Worm (Caenorhabditis elegans) whole organism, L3 larva: ENCODE data around the gene F31F4.17.

Experiments
- aly-2 ChIP-seq: fragments of 150-350 bp; optimal IDR thresholded peaks from 2 replicates; lab custom pipeline; 2014; ENCODE audit warnings: missing biosample characterization, missing genetic modification characterization
- ama-1 ChIP-seq: fragments of 150-350 bp; optimal IDR thresholded peaks from 2 replicates; lab custom pipeline; 2018
- nhr-23 ChIP-seq: fragments of 150-350 bp; optimal IDR thresholded peaks from 2 replicates; lab custom pipeline; 2014; ENCODE audit warnings: missing biosample characterization, missing genetic modification reagents, missing genetic modification characterization
- nhr-237 ChIP-seq: fragments of 150-350 bp; optimal IDR thresholded peaks from 2 replicates; lab custom pipeline; 2014; ENCODE audit warnings: missing biosample characterization, missing genetic modification characterization
- nhr-67 ChIP-seq: fragments of 150-350 bp; optimal IDR thresholded peaks from 2 replicates; lab custom pipeline; 2014; ENCODE audit warnings: missing biosample characterization, missing genetic modification characterization
- pqm-1 ChIP-seq: fragments of 150-350 bp; optimal IDR thresholded peaks from 2 replicates; lab custom pipeline; 2017; ENCODE audit warnings: missing biosample characterization, missing genetic modification characterization, inconsistent platforms

- TF ChIP-seq pqm-1 (tag; lab: Kevin White, UChicago) = no peak
- TF ChIP-seq nhr-67 (tag; lab: Kevin White, UChicago) = no peak
- TF ChIP-seq ama-1 = no peak
- TF ChIP-seq nhr-23 = no peak
- no peak for TF ChIP-seq aly-2 (tag; lab: Kevin White, UChicago)
- TF ChIP-seq nhr-237 = no peak
Observed at ce11 chrV:652940-653339, 7.2 kb downstream of the F31F4.17 start, which contains the start of gene srj-5.
